Fruit fly (Drosophila melanogaster): Measurements from ENCODE around the gene CG15580.
A peak's percentile ranks its signal among the peaks of the same experiment; 100 is the strongest.

The CG15580 gene

DNA sequence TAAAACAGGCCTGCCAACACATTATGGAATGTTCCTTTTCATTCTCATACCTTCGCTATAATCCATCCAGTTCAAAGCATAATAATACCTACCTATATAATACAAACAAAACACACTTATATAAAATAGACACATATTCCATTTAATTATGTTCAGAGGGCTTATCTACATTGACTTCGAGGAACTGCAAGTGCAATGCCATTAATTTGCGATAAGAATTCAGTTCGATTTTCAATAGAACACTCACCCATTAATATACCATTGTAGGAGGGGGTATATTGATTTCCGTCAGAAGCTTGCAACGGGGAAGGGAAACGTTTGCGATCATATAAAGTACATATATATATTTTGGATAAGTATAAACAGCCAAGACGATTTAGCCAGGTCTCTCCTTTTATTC is 32.1 kb downstream of the CG15580 start:
- TF ChIP-seq ERR (GFP tag; optimal IDR thresholded peaks at IDR 0.05) (no peak), wdn (GFP tag; IDR thresholded peaks at IDR 0.05) (no peak), Side (GFP tag; optimal IDR thresholded peaks at IDR 0.05) (no peak), Jarid2 (GFP tag; optimal IDR thresholded peaks at IDR 0.05) (no peak), CG7556 (GFP tag; optimal IDR thresholded peaks at IDR 0.05) (no peak), Elba2 (GFP tag; optimal IDR thresholded peaks at IDR 0.05) (no peak), CG10959 (GFP tag; IDR thresholded peaks at IDR 0.05) (no peak), C15 (GFP tag; IDR thresholded peaks at IDR 0.05) (no peak), Mrtf (GFP tag; IDR thresholded peaks at IDR 0.05) (no peak), jumu (GFP tag; optimal IDR thresholded peaks at IDR 0.05) (no peak), CG34422 (GFP tag; IDR thresholded peaks at IDR 0.05) (no peak), Fer3 (tag; optimal IDR thresholded peaks at IDR 0.05) (no peak), NC2α (GFP tag; optimal IDR thresholded peaks at IDR 0.05) (no peak), pb (GFP tag; optimal IDR thresholded peaks at IDR 0.05) (no peak), abd-A (tag; optimal IDR thresholded peaks at IDR 0.05) (no peak), CG14441 (GFP tag; IDR thresholded peaks at IDR 0.05) (no peak), ssp (GFP tag; IDR thresholded peaks at IDR 0.05) (no peak)

- no peak for TF ChIP-seq Dll (GFP tag; IDR thresholded peaks at IDR 0.05; ENCODE audit: partially characterized antibody)
- TF ChIP-seq prd (optimal IDR thresholded peaks at IDR 0.05), result no peak
- TF ChIP-seq prd (GFP tag; IDR thresholded peaks at IDR 0.05), result no peak
- TF ChIP-seq dimm (GFP tag; IDR thresholded peaks at IDR 0.05), result no peak
- no peak for TF ChIP-seq gt (GFP tag; IDR thresholded peaks at IDR 0.05)
- no peak for TF ChIP-seq CG34422 (GFP tag; IDR thresholded peaks at IDR 0.05)
- TF ChIP-seq Ets65A (GFP tag), result peak; percentile 57
- no peak for TF ChIP-seq Fer1 (GFP tag; optimal IDR thresholded peaks at IDR 0.05)
- no peak for TF ChIP-seq Rfx (GFP tag; IDR thresholded peaks at IDR 0.05)
- TF ChIP-seq CG31388 (GFP tag; optimal IDR thresholded peaks at IDR 0.05), result no peak
These were observed 45.5 kb downstream of the CG15580 start, which contains the start of gene CG10280 for dm6 chr3R:6011832-6012231. Gene CG10280, minus strand, starts transcription at chr3R:6011932.

DNA sequence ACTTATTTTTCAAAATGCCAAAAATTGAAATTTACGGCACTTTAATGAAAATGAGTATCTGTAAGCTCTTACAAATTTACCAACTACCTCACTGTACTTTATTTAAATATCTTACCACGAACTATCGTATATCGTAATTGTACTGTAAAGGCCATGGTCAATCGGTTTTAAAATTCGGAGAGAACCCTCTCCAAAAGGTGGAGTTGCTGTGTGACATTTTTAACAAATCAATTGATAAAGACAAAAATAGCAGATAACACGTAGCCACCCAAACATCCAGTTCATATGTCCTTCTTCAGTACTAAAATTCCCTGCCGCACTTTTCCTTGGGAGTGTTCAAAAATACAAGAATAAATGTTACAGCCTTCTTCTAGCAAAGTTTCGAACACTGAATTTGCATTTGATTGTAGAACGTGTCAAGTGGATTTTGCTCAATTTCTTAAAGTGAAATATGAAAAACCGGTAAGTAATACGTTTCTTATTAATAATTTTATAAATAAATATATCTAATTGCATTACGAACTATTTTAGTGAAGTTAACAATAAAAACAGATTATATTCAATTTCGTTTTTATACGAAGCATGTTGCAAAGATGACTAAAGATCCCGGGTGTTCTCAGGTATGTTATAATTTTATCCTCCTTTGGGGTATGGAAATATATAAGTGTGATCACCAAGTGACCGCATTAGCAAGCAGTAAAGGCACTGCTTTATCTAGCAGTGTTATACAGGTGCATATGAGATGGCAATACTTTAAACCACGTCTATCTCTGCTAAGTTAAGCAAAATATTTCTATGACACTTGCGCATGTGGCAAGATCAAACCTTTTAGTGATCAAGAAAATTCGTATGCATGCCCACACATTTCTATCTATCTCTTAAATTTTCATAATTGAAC is 47.6 kb downstream of the CG15580 start:
- TF ChIP-seq nmo (GFP tag; optimal IDR thresholded peaks at IDR 0.05), result peak; percentile 9
- TF ChIP-seq stwl (tag; optimal IDR thresholded peaks at IDR 0.05), result peak; percentile 91
- TF ChIP-seq CG13287 (GFP tag; IDR thresholded peaks at IDR 0.05; ENCODE audit: partially characterized antibody), result peak; percentile 30
- peak; percentile 53 for TF ChIP-seq Scr (GFP tag; IDR thresholded peaks at IDR 0.05; ENCODE audit: partially characterized antibody)
- TF ChIP-seq Hmx (GFP tag; optimal IDR thresholded peaks at IDR 0.05), result no peak
- peak; percentile 52; the same call in 2 of the 4 replicates for TF ChIP-seq Dll (GFP tag; IDR thresholded peaks at IDR 0.05; ENCODE audit: partially characterized antibody)
- peak; percentile 28; the same call in 1 of the 3 replicates for TF ChIP-seq vnd (GFP tag; IDR thresholded peaks at IDR 0.05; ENCODE audit: partially characterized antibody)
- peak; percentile 80 for TF ChIP-seq Neu2 (GFP tag; optimal IDR thresholded peaks at IDR 0.05; ENCODE audit: borderline replicate concordance)
- peak; percentile 49 for TF ChIP-seq Dref (GFP tag; IDR thresholded peaks at IDR 0.05)
- TF ChIP-seq E2f2 (GFP tag; IDR thresholded peaks at IDR 0.05), result peak; percentile 43; the same call in 1 of the 2 replicates
- TF ChIP-seq Lhr (GFP tag; optimal IDR thresholded peaks at IDR 0.05), result peak; percentile 41
- no peak for TF ChIP-seq CG6854 (GFP tag; optimal IDR thresholded peaks at IDR 0.05)
- TF ChIP-seq CG4360 (GFP tag; IDR thresholded peaks at IDR 0.05), result no peak
- TF ChIP-seq cwo (GFP tag; optimal IDR thresholded peaks at IDR 0.05), result no peak
- no peak for TF ChIP-seq D (optimal IDR thresholded peaks at IDR 0.05)
- TF ChIP-seq D (GFP tag; optimal IDR thresholded peaks at IDR 0.05), result no peak
- TF ChIP-seq phol (tag; optimal IDR thresholded peaks at IDR 0.05), result peak; percentile 12
- no peak for TF ChIP-seq CG14050 (GFP tag; IDR thresholded peaks at IDR 0.05)
- TF ChIP-seq Atf6 (GFP tag; IDR thresholded peaks at IDR 0.05), result no peak
- no peak for TF ChIP-seq org-1 (GFP tag; optimal IDR thresholded peaks at IDR 0.05)
- TF ChIP-seq gem (tag; optimal IDR thresholded peaks at IDR 0.05), result no peak
- peak; percentile 71 for TF ChIP-seq CG31365 (tag; optimal IDR thresholded peaks at IDR 0.05)
- peak; percentile 57; the same call in 1 of the 3 replicates for TF ChIP-seq CG6791 (GFP tag; IDR thresholded peaks at IDR 0.05; ENCODE audit: partially characterized antibody)

All from whole organism, embryonic.